Fruit fly (Drosophila melanogaster): Measurements from ENCODE around the gene CG7120.

- TF ChIP-seq CG8478 (optimal IDR thresholded peaks at IDR 0.05) (no peak), CTCF (optimal IDR thresholded peaks at IDR 0.05) (no peak)
Observed at dm6 chr3L:8358776-8359455, 36.9 kb upstream of the CG7120 start.

Measured in S2 (cell line).